Worm (Caenorhabditis elegans) whole organism, late embryonic: ENCODE results near the gene xnd-1.

ENCODE experiments used
- C08G9.2 ChIP-seq: sonication (generic microtip); optimal IDR thresholded peaks from 2 replicates; lab custom pipeline; 2016; ENCODE audit warnings: mild to moderate bottlenecking, missing genetic modification characterization, moderate library complexity, missing compliant biosample characterization
- C38D4.7 ChIP-seq: fragments of 200-800 bp; sonication (Bioruptor generic); optimal IDR thresholded peaks from 2 replicates; lab custom pipeline; 2018; ENCODE audit warnings: mild to moderate bottlenecking, missing genetic modification characterization, moderate library complexity, missing compliant biosample characterization
- K09A11.1 ChIP-seq: sonication (generic microtip); optimal IDR thresholded peaks from 2 replicates; lab custom pipeline; 2017; ENCODE audit warnings: antibody characterized with exemption, mild to moderate bottlenecking, missing genetic modification characterization, missing compliant biosample characterization; ENCODE audit not compliant: insufficient read depth
- Y22D7AL.16 ChIP-seq: sonication (generic microtip); optimal IDR thresholded peaks from 2 replicates; lab custom pipeline; 2016; ENCODE audit warnings: missing genetic modification characterization, missing compliant biosample characterization
- ahr-1 ChIP-seq: sonication (generic microtip); optimal IDR thresholded peaks from 2 replicates; lab custom pipeline; 2016; ENCODE audit warnings: missing genetic modification characterization, missing compliant biosample characterization
- ama-1 ChIP-seq: fragments of 150-350 bp; optimal IDR thresholded peaks from 2 replicates; lab custom pipeline; 2014
- ceh-18 ChIP-seq: sonication (generic microtip); optimal IDR thresholded peaks from 2 replicates; lab custom pipeline; 2016; ENCODE audit warnings: missing genetic modification characterization, missing compliant biosample characterization
- ceh-19 ChIP-seq: fragments of 200-800 bp; sonication (Bioruptor generic); optimal IDR thresholded peaks from 2 replicates; lab custom pipeline; 2018; ENCODE audit warnings: mild to moderate bottlenecking, missing genetic modification characterization, missing compliant biosample characterization
- ceh-2 ChIP-seq: sonication (generic microtip); optimal IDR thresholded peaks from 2 replicates; lab custom pipeline; 2016; ENCODE audit warnings: missing genotype, missing genetic modification characterization, missing compliant biosample characterization
- ceh-30 ChIP-seq: fragments of 150-350 bp; optimal IDR thresholded peaks from 2 replicates; lab custom pipeline; 2014; ENCODE audit warnings: missing biosample characterization, missing genetic modification characterization
- ceh-34 ChIP-seq: sonication (generic microtip); optimal IDR thresholded peaks from 2 replicates; lab custom pipeline; 2016; ENCODE audit warnings: mild to moderate bottlenecking, missing genetic modification characterization, missing compliant biosample characterization
- ceh-45 ChIP-seq: fragments of 200-800 bp; sonication (Bioruptor generic); IDR thresholded peaks from 2 replicates; pipeline ENCODE4 v1.3.6; 2022; ENCODE audit warnings: missing genetic modification reagents, missing genetic modification characterization, missing compliant biosample characterization
- ceh-9 ChIP-seq: sonication (generic microtip); optimal IDR thresholded peaks from 2 replicates; lab custom pipeline; 2016; ENCODE audit warnings: mild to moderate bottlenecking, missing genetic modification characterization, inconsistent platforms, missing compliant biosample characterization
- dmd-4 ChIP-seq: sonication (generic microtip); optimal IDR thresholded peaks from 2 replicates; lab custom pipeline; 2016; ENCODE audit warnings: borderline replicate concordance, missing genetic modification characterization, missing compliant biosample characterization
- dve-1 ChIP-seq: sonication (generic microtip); optimal IDR thresholded peaks from 2 replicates; lab custom pipeline; 2017; ENCODE audit warnings: antibody characterized with exemption, mild to moderate bottlenecking, missing genetic modification characterization, missing compliant biosample characterization
- elt-4 ChIP-seq: sonication (generic microtip); optimal IDR thresholded peaks from 2 replicates; lab custom pipeline; 2016; ENCODE audit warnings: missing genetic modification characterization, missing compliant biosample characterization
- ets-4 ChIP-seq: sonication (generic microtip); optimal IDR thresholded peaks from 2 replicates; lab custom pipeline; 2016; ENCODE audit warnings: missing genetic modification characterization, missing compliant biosample characterization
- eyg-1 ChIP-seq: sonication (generic microtip); optimal IDR thresholded peaks from 2 replicates; lab custom pipeline; 2016; ENCODE audit warnings: missing genotype, missing genetic modification characterization, missing compliant biosample characterization
- fax-1 ChIP-seq: sonication (generic microtip); optimal IDR thresholded peaks from 2 replicates; lab custom pipeline; 2016; ENCODE audit warnings: missing genotype, missing genetic modification characterization, missing compliant biosample characterization
- fkh-10 ChIP-seq: fragments of 150-350 bp; optimal IDR thresholded peaks from 2 replicates; lab custom pipeline; 2014; ENCODE audit warnings: missing biosample characterization, missing genetic modification reagents, missing genetic modification characterization
- gmeb-2 ChIP-seq: sonication (generic microtip); optimal IDR thresholded peaks from 2 replicates; lab custom pipeline; 2016; ENCODE audit warnings: missing genetic modification characterization, inconsistent platforms, missing compliant biosample characterization
- hlh-13 ChIP-seq: fragments of 200-800 bp; sonication (Bioruptor generic); optimal IDR thresholded peaks from 2 replicates; lab custom pipeline; 2018; ENCODE audit warnings: mild to moderate bottlenecking, missing genetic modification characterization, missing compliant biosample characterization
- hlh-15 ChIP-seq: sonication (generic microtip); optimal IDR thresholded peaks from 2 replicates; lab custom pipeline; 2016; ENCODE audit warnings: missing genetic modification characterization, missing compliant biosample characterization
- hlh-8 ChIP-seq: sonication (generic microtip); optimal IDR thresholded peaks from 2 replicates; lab custom pipeline; 2016; ENCODE audit warnings: missing genotype, missing genetic modification characterization, missing compliant biosample characterization
- lim-6 ChIP-seq: sonication (generic microtip); optimal IDR thresholded peaks from 2 replicates; lab custom pipeline; 2016; ENCODE audit warnings: missing genetic modification characterization, missing compliant biosample characterization
- lin-11 ChIP-seq: fragments of 200-800 bp; sonication (Bioruptor generic); optimal IDR thresholded peaks from 2 replicates; lab custom pipeline; 2018; ENCODE audit warnings: mild to moderate bottlenecking, missing genetic modification characterization, missing compliant biosample characterization
- mec-3 ChIP-seq: sonication (generic microtip); optimal IDR thresholded peaks from 2 replicates; lab custom pipeline; 2016; ENCODE audit warnings: borderline replicate concordance, missing genetic modification characterization, missing compliant biosample characterization
- nfya-1 ChIP-seq: sonication (generic microtip); optimal IDR thresholded peaks from 2 replicates; lab custom pipeline; 2017; ENCODE audit warnings: missing genetic modification characterization, mild to moderate bottlenecking, missing compliant biosample characterization, antibody characterized with exemption, moderate library complexity
- nhr-11 ChIP-seq: fragments of 150-350 bp; optimal IDR thresholded peaks from 2 replicates; lab custom pipeline; 2014; ENCODE audit warnings: missing biosample characterization, missing genetic modification characterization
- nhr-232 ChIP-seq: sonication (generic microtip); optimal IDR thresholded peaks from 2 replicates; lab custom pipeline; 2016; ENCODE audit warnings: missing genetic modification characterization, missing compliant biosample characterization
- npax-4 ChIP-seq: sonication (generic microtip); optimal IDR thresholded peaks from 2 replicates; lab custom pipeline; 2016; ENCODE audit warnings: missing genetic modification characterization, missing compliant biosample characterization
- pat-9 ChIP-seq: fragments of 200-800 bp; sonication (Bioruptor generic); optimal IDR thresholded peaks from 2 replicates; lab custom pipeline; 2018; ENCODE audit warnings: mild to moderate bottlenecking, missing genetic modification characterization, moderate library complexity, missing compliant biosample characterization
- pha-4 ChIP-seq: fragments of 150-350 bp; optimal IDR thresholded peaks from 2 replicates; lab custom pipeline; 2018; ENCODE audit warnings: missing biosample characterization, missing genetic modification reagents, missing genetic modification characterization
- pqm-1 ChIP-seq: sonication (generic microtip); optimal IDR thresholded peaks from 2 replicates; lab custom pipeline; 2016; ENCODE audit warnings: missing genetic modification characterization, missing compliant biosample characterization
- ref-2 ChIP-seq: sonication (generic microtip); optimal IDR thresholded peaks from 2 replicates; lab custom pipeline; 2016; ENCODE audit warnings: missing genetic modification characterization, missing compliant biosample characterization
- rnt-1 ChIP-seq: sonication (generic microtip); optimal IDR thresholded peaks from 2 replicates; lab custom pipeline; 2016; ENCODE audit warnings: missing genetic modification characterization, missing compliant biosample characterization
- sox-2 ChIP-seq: fragments of 200-800 bp; sonication (Bioruptor generic); IDR thresholded peaks from 2 replicates; pipeline ENCODE4 v1.3.6; 2022; ENCODE audit warnings: missing genetic modification reagents, missing genetic modification characterization, missing compliant biosample characterization
- tbx-2 ChIP-seq: sonication (generic microtip); optimal IDR thresholded peaks from 2 replicates; lab custom pipeline; 2016; ENCODE audit warnings: missing genetic modification characterization, missing compliant biosample characterization
- tbx-7 ChIP-seq: sonication (generic microtip); optimal IDR thresholded peaks from 2 replicates; lab custom pipeline; 2016; ENCODE audit warnings: missing genotype, missing genetic modification characterization, missing compliant biosample characterization
- unc-42 ChIP-seq: sonication (generic microtip); optimal IDR thresholded peaks from 2 replicates; lab custom pipeline; 2016; ENCODE audit warnings: missing genotype, missing genetic modification characterization, missing compliant biosample characterization
- unc-55 ChIP-seq: sonication (generic microtip); optimal IDR thresholded peaks from 2 replicates; lab custom pipeline; 2017; ENCODE audit warnings: missing biosample characterization, missing genetic modification reagents, missing genetic modification characterization
- unc-86 ChIP-seq: sonication (generic microtip); optimal IDR thresholded peaks from 2 replicates; lab custom pipeline; 2016; ENCODE audit warnings: missing genetic modification characterization, missing compliant biosample characterization
- zip-5 ChIP-seq: sonication (generic microtip); optimal IDR thresholded peaks from 2 replicates; lab custom pipeline; 2016; ENCODE audit warnings: missing genetic modification characterization, missing compliant biosample characterization

The xnd-1 gene

DNA sequence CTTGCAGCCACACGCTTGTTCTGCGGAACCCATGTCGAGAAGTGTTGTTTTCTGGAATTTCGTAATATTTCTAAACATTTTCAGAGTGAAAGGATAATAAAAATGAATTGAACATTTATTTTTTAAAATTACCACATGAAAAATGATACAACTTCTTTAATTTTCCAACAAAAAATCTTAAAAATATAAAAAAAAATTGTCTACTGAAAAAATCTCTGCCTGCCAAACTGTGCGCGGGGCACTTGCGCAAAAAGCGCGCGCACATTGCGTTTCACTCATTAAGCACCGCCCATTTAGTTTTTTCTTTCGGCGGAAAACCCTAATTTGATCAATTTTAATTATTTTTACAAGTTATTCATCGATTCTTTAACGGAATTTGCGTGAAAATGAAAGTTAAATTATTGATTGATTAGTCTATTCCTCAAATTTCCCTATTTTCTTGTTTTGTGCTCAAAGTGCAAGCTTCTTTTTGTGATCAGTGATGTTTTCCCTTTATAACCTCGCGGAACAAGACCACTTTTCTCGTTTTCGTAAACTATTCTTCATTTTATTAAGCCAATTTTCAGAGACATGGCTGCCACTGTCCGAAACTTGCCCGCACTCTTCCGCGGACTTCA is 49.3 kb upstream of the xnd-1 start, which contains the start of the genes nmad-1 and hach-1 (continued):
- TF ChIP-seq hlh-13 (GFP tag; lab: Kevin White, UChicago), result peak; percentile 86
- peak; percentile 73 for TF ChIP-seq Y22D7AL.16
- peak; percentile 75 for TF ChIP-seq C08G9.2 (tag; lab: Kevin White, UChicago)
- TF ChIP-seq ceh-2, result peak; percentile 96
- peak; percentile 67 for TF ChIP-seq ceh-9
- TF ChIP-seq npax-4 (tag; lab: Kevin White, UChicago), result peak; percentile 89
- peak; percentile 96 for TF ChIP-seq tbx-2 (tag; lab: Kevin White, UChicago)
- no peak for TF ChIP-seq dve-1 (tag; lab: Kevin White, UChicago)
- peak; percentile 56 for TF ChIP-seq dmd-4 (tag; lab: Kevin White, UChicago)
- TF ChIP-seq fkh-10 (GFP tag; lab: Kevin White, UChicago), result no peak
- peak; percentile 90 for TF ChIP-seq ets-4
- TF ChIP-seq pqm-1 (tag; lab: Kevin White, UChicago), result peak; percentile 52
- peak; percentile 90 for TF ChIP-seq zip-5 (tag; lab: Kevin White, UChicago)
- peak; percentile 93 for TF ChIP-seq eyg-1 (tag; lab: Kevin White, UChicago)
- TF ChIP-seq ceh-30 (tag; lab: Kevin White, UChicago), result peak; percentile 77
- TF ChIP-seq pat-9, result peak; percentile 94
- no peak for TF ChIP-seq pha-4 (tag; lab: Kevin White, UChicago)
- peak; percentile 93 for TF ChIP-seq unc-86
- TF ChIP-seq unc-42 (tag; lab: Kevin White, UChicago), result peak; percentile 98
- TF ChIP-seq ama-1 (lab: Kevin White, UChicago), result no peak
- TF ChIP-seq ceh-45 (GFP tag; lab: Robert Waterston, UW), result peak; percentile 75
- peak; percentile 87 for TF ChIP-seq nfya-1
- TF ChIP-seq lin-11 (tag; lab: Kevin White, UChicago), result peak; percentile 85
- peak; percentile 85 for TF ChIP-seq hlh-15 (tag; lab: Kevin White, UChicago)

DNA sequence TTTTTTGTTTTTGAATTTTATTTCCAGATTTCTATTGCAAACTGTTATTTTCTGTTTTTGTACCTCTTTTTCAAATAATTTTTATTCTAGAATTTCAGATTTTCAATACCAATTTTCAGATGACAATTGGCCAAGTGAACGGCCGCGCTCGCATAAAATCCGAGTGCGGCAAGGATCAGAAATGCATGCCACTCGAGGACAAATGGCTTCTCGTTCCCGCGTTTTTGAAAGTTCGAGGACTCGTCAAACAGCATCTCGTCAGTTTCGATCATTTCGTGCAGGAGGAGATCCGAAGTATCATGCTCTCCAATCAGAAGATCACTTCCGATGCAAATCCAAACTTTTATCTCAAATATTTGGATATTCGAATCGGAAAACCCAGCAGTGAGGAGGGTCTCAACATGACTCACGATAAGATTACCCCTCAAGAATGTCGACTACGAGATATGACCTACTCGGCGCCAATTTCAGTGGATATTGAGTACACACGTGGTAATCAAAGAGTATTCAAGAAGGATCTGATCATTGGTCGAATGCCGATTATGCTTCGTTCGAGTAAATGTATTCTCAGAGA is 46.9 kb upstream of the xnd-1 start, which contains the start of gene rpc-2:
TSS of gene rpc-2 (plus strand) at position 120 of the 574 bp plus-strand sequence.
- no peak for TF ChIP-seq lim-6
- no peak for TF ChIP-seq tbx-7 (tag; lab: Kevin White, UChicago)
- no peak for TF ChIP-seq ahr-1 (tag; lab: Kevin White, UChicago)
- TF ChIP-seq gmeb-2 (tag; lab: Kevin White, UChicago), result no peak
- TF ChIP-seq K09A11.1 (tag; lab: Kevin White, UChicago), result no peak
- TF ChIP-seq C38D4.7 (GFP tag; lab: Kevin White, UChicago), result no peak
- no peak for TF ChIP-seq lin-11 (tag; lab: Kevin White, UChicago)
- no peak for TF ChIP-seq elt-4 (tag; lab: Kevin White, UChicago)
- no peak for TF ChIP-seq fax-1 (tag; lab: Kevin White, UChicago)
- TF ChIP-seq nhr-11 (tag; lab: Kevin White, UChicago), result no peak
- TF ChIP-seq Y22D7AL.16, result no peak
- no peak for TF ChIP-seq sox-2 (GFP tag; lab: Robert Waterston, UW)
- TF ChIP-seq nhr-232, result no peak
- TF ChIP-seq, all 69 proteins: peak for 0

DNA sequence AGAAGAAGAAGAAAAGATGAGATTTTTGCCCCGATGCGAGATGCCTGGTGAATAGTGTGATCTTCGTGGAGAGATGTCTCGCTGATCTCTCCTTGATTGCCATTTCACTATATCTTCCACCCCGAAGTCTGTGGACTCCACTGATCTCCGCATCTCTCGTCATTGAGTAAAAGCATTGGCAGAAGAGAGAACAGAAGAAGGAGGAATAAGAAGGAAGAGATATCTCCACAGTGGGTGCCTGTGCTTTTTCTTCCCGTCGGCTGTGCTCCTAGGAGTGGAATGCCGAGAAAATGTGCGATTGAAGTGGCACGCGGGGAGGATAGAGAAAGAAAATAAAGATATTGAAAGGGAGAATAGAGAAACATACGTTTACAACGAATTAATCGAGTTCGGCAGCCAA is 40.6 kb upstream of the xnd-1 start:
- TF ChIP-seq ref-2 (tag; lab: Kevin White, UChicago), result peak; percentile 39
- TF ChIP-seq nhr-232, result no peak
- TF ChIP-seq hlh-8 (tag; lab: Kevin White, UChicago), result peak; percentile 54
- TF ChIP-seq tbx-2 (tag; lab: Kevin White, UChicago), result peak; percentile 56
- TF ChIP-seq ceh-19 (GFP tag; lab: Kevin White, UChicago), result no peak
- peak; percentile 25 for TF ChIP-seq pat-9
- TF ChIP-seq ceh-18 (tag; lab: Kevin White, UChicago), result peak; percentile 86
- TF ChIP-seq nfya-1, result peak; percentile 62
- peak; percentile 65 for TF ChIP-seq rnt-1
- TF ChIP-seq mec-3 (tag; lab: Kevin White, UChicago), result no peak
- TF ChIP-seq unc-55 (GFP tag; lab: Kevin White, UChicago), result peak; percentile 42
- peak; percentile 60 for TF ChIP-seq ceh-34 (tag; lab: Kevin White, UChicago)
